Fruit fly (Drosophila melanogaster): Measurements from ENCODE around the gene CG9541.

CG9541 gene

dm6 chr2L:8921934-8922333 is 53.3 kb downstream of the CG9541 start:
- peak; percentile 5 for TF ChIP-seq Ets65A (GFP tag)
- no peak for TF ChIP-seq jigr1 (GFP tag; IDR thresholded peaks at IDR 0.05)
- TF ChIP-seq CG6854 (GFP tag; optimal IDR thresholded peaks at IDR 0.05), result no peak
- TF ChIP-seq CG6765 (GFP tag; optimal IDR thresholded peaks at IDR 0.05), result no peak
- TF ChIP-seq CG9797 (GFP tag; optimal IDR thresholded peaks at IDR 0.05), result no peak
- no peak for TF ChIP-seq Gsc (GFP tag; IDR thresholded peaks at IDR 0.05)
- peak; percentile 54; the same call in 1 of the 2 replicates for TF ChIP-seq Drgx (GFP tag; IDR thresholded peaks at IDR 0.05)

Measured in whole organism, embryonic.